Worm (Caenorhabditis elegans) whole organism, L4 larva: ENCODE data around the gene rps-12.

Experiments
- F10B5.3 ChIP-seq: sonication (generic microtip); optimal IDR thresholded peaks from 2 replicates; lab custom pipeline; 2016; ENCODE audit warnings: mild to moderate bottlenecking, missing genetic modification characterization, missing compliant biosample characterization
- F26F4.8 ChIP-seq: fragments of 200-800 bp; sonication (Bioruptor generic); conservative IDR thresholded peaks from 2 replicates; pipeline ENCODE4 v1.3.6; 2022; ENCODE audit warnings: missing genetic modification characterization, missing compliant biosample characterization
- F44E2.7 ChIP-seq: fragments of 200-800 bp; sonication (Bioruptor generic); IDR thresholded peaks from 2 replicates; pipeline ENCODE4 v2.1.2; 2022; ENCODE audit warnings: missing genetic modification characterization, missing compliant biosample characterization
- F49E8.2 ChIP-seq: sonication (generic microtip); optimal IDR thresholded peaks from 2 replicates; lab custom pipeline; 2016; ENCODE audit warnings: missing compliant biosample characterization, mild to moderate bottlenecking, missing genetic modification characterization, borderline replicate concordance
- T20F7.1 ChIP-seq: fragments of 200-800 bp; sonication (Bioruptor generic); optimal IDR thresholded peaks from 2 replicates; lab custom pipeline; 2018; ENCODE audit warnings: mild to moderate bottlenecking, missing genetic modification characterization, missing compliant biosample characterization
- Y48G9A.11 ChIP-seq: fragments of 200-800 bp; sonication (Bioruptor generic); IDR thresholded peaks from 2 replicates; pipeline ENCODE4 v1.3.6; 2022; ENCODE audit warnings: missing genetic modification reagents, missing genetic modification characterization, missing compliant biosample characterization
- Y75B8A.6 ChIP-seq: fragments of 200-800 bp; sonication (Bioruptor generic); IDR thresholded peaks from 2 replicates; pipeline ENCODE4 v1.3.6; 2022; ENCODE audit warnings: missing genetic modification reagents, missing genetic modification characterization, missing compliant biosample characterization
- aly-2 ChIP-seq: sonication (generic microtip); optimal IDR thresholded peaks from 2 replicates; lab custom pipeline; 2018; ENCODE audit warnings: missing biosample characterization, missing genetic modification characterization
- attf-4 ChIP-seq: sonication (generic microtip); optimal IDR thresholded peaks from 3 replicates; lab custom pipeline; 2017; ENCODE audit warnings: missing biosample characterization, missing genetic modification characterization
- ceh-28 ChIP-seq: fragments of 150-350 bp; optimal IDR thresholded peaks from 2 replicates; lab custom pipeline; 2014; ENCODE audit warnings: missing biosample characterization, missing genetic modification reagents, missing genetic modification characterization
- ceh-32 ChIP-seq: sonication (generic microtip); optimal IDR thresholded peaks from 2 replicates; lab custom pipeline; 2016; ENCODE audit warnings: mild to moderate bottlenecking, missing genetic modification characterization, missing compliant biosample characterization; ENCODE audit not compliant: poor library complexity
- ces-1 ChIP-seq: fragments of 150-350 bp; sonication (generic microtip); optimal IDR thresholded peaks from 4 replicates; lab custom pipeline; 2014; ENCODE audit warnings: missing biosample characterization, missing genetic modification reagents, missing genetic modification characterization
- cey-2 ChIP-seq: sonication (generic microtip); optimal IDR thresholded peaks from 3 replicates; lab custom pipeline; 2017; ENCODE audit warnings: missing genetic modification characterization, mild to moderate bottlenecking, missing compliant biosample characterization, antibody characterized with exemption, borderline replicate concordance; ENCODE audit not compliant: insufficient read depth
- ctbp-1 ChIP-seq: fragments of 200-800 bp; sonication (Bioruptor generic); IDR thresholded peaks from 2 replicates; pipeline ENCODE4 v1.3.6; 2022; ENCODE audit warnings: missing genetic modification reagents, missing genetic modification characterization, missing compliant biosample characterization
- daf-12 ChIP-seq: fragments of 150-350 bp; optimal IDR thresholded peaks from 2 replicates; lab custom pipeline; 2014; ENCODE audit warnings: missing biosample characterization, missing genetic modification reagents, missing genetic modification characterization
- dmd-8 ChIP-seq: fragments of 200-800 bp; sonication (Bioruptor generic); IDR thresholded peaks from 2 replicates; pipeline ENCODE4 v1.3.6; 2022; ENCODE audit warnings: missing genetic modification characterization, missing compliant biosample characterization
- dmd-9 ChIP-seq: fragments of 200-800 bp; sonication (Bioruptor generic); IDR thresholded peaks from 2 replicates; pipeline ENCODE4 v1.3.6; 2022; ENCODE audit warnings: missing genetic modification reagents, missing genetic modification characterization, missing compliant biosample characterization
- dve-1 ChIP-seq: sonication (generic microtip); optimal IDR thresholded peaks from 2 replicates; lab custom pipeline; 2017; ENCODE audit warnings: antibody characterized with exemption, mild to moderate bottlenecking, missing genetic modification characterization, missing compliant biosample characterization; ENCODE audit not compliant: insufficient read depth
- egl-27 ChIP-seq: sonication (generic microtip); optimal IDR thresholded peaks from 3 replicates; lab custom pipeline; 2017; ENCODE audit warnings: missing biosample characterization, missing genetic modification reagents, missing genetic modification characterization
- lim-7 ChIP-seq: fragments of 200-800 bp; sonication (Bioruptor generic); IDR thresholded peaks from 2 replicates; pipeline ENCODE4 v1.3.6; 2022; ENCODE audit warnings: missing genetic modification characterization, missing compliant biosample characterization
- lin-1 ChIP-seq: fragments of 200-800 bp; sonication (Bioruptor generic); IDR thresholded peaks from 2 replicates; pipeline ENCODE4 v1.3.6; 2022; ENCODE audit warnings: missing genetic modification reagents, missing genetic modification characterization, missing compliant biosample characterization
- madf-5 ChIP-seq, 2 experiments: fragments of 200-800 bp; sonication (Bioruptor generic); IDR thresholded peaks; 2 replicates each; pipeline ENCODE4 v1.3.6; 2022; ENCODE audit warnings: missing compliant biosample characterization in 2 of 2, missing genetic modification characterization in 2 of 2
- madf-9 ChIP-seq: fragments of 200-800 bp; sonication (Bioruptor generic); conservative IDR thresholded peaks from 2 replicates; pipeline ENCODE4 v1.3.6; 2022; ENCODE audit warnings: missing genetic modification reagents, missing genetic modification characterization, missing compliant biosample characterization
- mdt-29 ChIP-seq: fragments of 200-800 bp; sonication (Bioruptor generic); IDR thresholded peaks from 2 replicates; pipeline ENCODE4 v1.3.6; 2022; ENCODE audit warnings: missing genetic modification reagents, missing genetic modification characterization, missing compliant biosample characterization
- mep-1 ChIP-seq: fragments of 150-350 bp; sonication (generic microtip); optimal IDR thresholded peaks from 3 replicates; lab custom pipeline; 2014; ENCODE audit warnings: missing biosample characterization, missing genetic modification characterization
- mes-2 ChIP-seq: sonication (generic microtip); optimal IDR thresholded peaks from 2 replicates; lab custom pipeline; 2016; ENCODE audit warnings: missing genotype, mild to moderate bottlenecking, missing genetic modification characterization, missing compliant biosample characterization; ENCODE audit not compliant: poor library complexity, severe bottlenecking
- mxl-2 ChIP-seq: fragments of 200-800 bp; sonication (Bioruptor generic); conservative IDR thresholded peaks from 2 replicates; pipeline ENCODE4 v1.3.6; 2022; ENCODE audit warnings: missing genetic modification reagents, missing genetic modification characterization, missing compliant biosample characterization
- mxl-3 ChIP-seq: fragments of 200-800 bp; sonication (Bioruptor generic); optimal IDR thresholded peaks from 2 replicates; lab custom pipeline; 2018; ENCODE audit warnings: mild to moderate bottlenecking, missing genetic modification characterization, missing compliant biosample characterization
- nhr-102 ChIP-seq: sonication (generic microtip); optimal IDR thresholded peaks from 2 replicates; lab custom pipeline; 2016; ENCODE audit warnings: mild to moderate bottlenecking, missing genetic modification characterization, moderate library complexity, missing compliant biosample characterization
- nhr-111 ChIP-seq: fragments of 200-800 bp; sonication (Bioruptor generic); optimal IDR thresholded peaks from 2 replicates; lab custom pipeline; 2018; ENCODE audit warnings: mild to moderate bottlenecking, missing genetic modification characterization, missing compliant biosample characterization
- nhr-42 ChIP-seq: fragments of 200-800 bp; sonication (Bioruptor generic); IDR thresholded peaks from 2 replicates; pipeline ENCODE4 v1.3.6; 2022; ENCODE audit warnings: missing genetic modification characterization, missing compliant biosample characterization
- nhr-77 ChIP-seq: fragments of 150-350 bp; optimal IDR thresholded peaks from 2 replicates; lab custom pipeline; 2014; ENCODE audit warnings: missing biosample characterization, missing genetic modification characterization
- pha-4 ChIP-seq, 2 experiments: fragments of 150-350 bp in 1 of 2; fragments of 200-800 bp in 1 of 2; sonication (Bioruptor generic) in 1 of 2; IDR thresholded peaks in 1 of 2; optimal IDR thresholded peaks in 1 of 2; 2 replicates each; pipeline versions ENCODE4 v1.3.6 to Lab custom; 2014 to 2022; ENCODE audit warnings: missing genetic modification characterization in 2 of 2, missing genetic modification reagents in 2 of 2, missing biosample characterization in 1 of 2, missing compliant biosample characterization in 1 of 2
- php-3 ChIP-seq: fragments of 200-800 bp; sonication (Bioruptor generic); IDR thresholded peaks from 2 replicates; pipeline ENCODE4 v1.3.6; 2022; ENCODE audit warnings: missing genetic modification reagents, missing genetic modification characterization, missing compliant biosample characterization
- pqm-1 ChIP-seq: sonication (generic microtip); optimal IDR thresholded peaks from 2 replicates; lab custom pipeline; 2017; ENCODE audit warnings: missing biosample characterization, missing genetic modification characterization
- rbr-2 ChIP-seq: sonication (generic microtip); optimal IDR thresholded peaks from 2 replicates; lab custom pipeline; 2016; ENCODE audit warnings: missing genotype, missing genetic modification characterization, missing compliant biosample characterization
- saeg-2 ChIP-seq: fragments of 200-800 bp; sonication (Bioruptor generic); IDR thresholded peaks from 2 replicates; pipeline ENCODE4 v1.3.6; 2022; ENCODE audit warnings: missing genetic modification reagents, missing genetic modification characterization, missing compliant biosample characterization
- set-16 ChIP-seq: fragments of 200-800 bp; sonication (Bioruptor generic); IDR thresholded peaks from 2 replicates; pipeline ENCODE4 v1.3.6; 2022; ENCODE audit warnings: missing genetic modification reagents, missing genetic modification characterization, missing compliant biosample characterization
- skn-1 ChIP-seq: fragments of 150-350 bp; optimal IDR thresholded peaks from 2 replicates; lab custom pipeline; 2014; ENCODE audit warnings: missing biosample characterization, missing genetic modification characterization
- snpc-1.2 ChIP-seq: fragments of 200-800 bp; sonication (Bioruptor generic); IDR thresholded peaks from 2 replicates; pipeline ENCODE4 v1.3.6; 2022; ENCODE audit warnings: missing genetic modification reagents, missing genetic modification characterization, missing compliant biosample characterization
- tag-97 ChIP-seq: fragments of 200-800 bp; sonication (Bioruptor generic); IDR thresholded peaks from 2 replicates; pipeline ENCODE4 v1.3.6; 2022; ENCODE audit warnings: missing genetic modification characterization, missing compliant biosample characterization
- unc-130 ChIP-seq: sonication (generic microtip); optimal IDR thresholded peaks from 2 replicates; lab custom pipeline; 2016; ENCODE audit warnings: missing genetic modification reagents, missing genetic modification characterization, missing compliant biosample characterization
- vab-7 ChIP-seq: fragments of 200-800 bp; sonication (Bioruptor generic); IDR thresholded peaks from 2 replicates; pipeline ENCODE4 v1.3.6; 2022; ENCODE audit warnings: missing genetic modification reagents, missing genetic modification characterization, missing compliant biosample characterization
- zfp-2 ChIP-seq: sonication (generic microtip); optimal IDR thresholded peaks from 2 replicates; lab custom pipeline; 2016; ENCODE audit warnings: mild to moderate bottlenecking, missing genetic modification characterization, missing compliant biosample characterization
- zfp-3 ChIP-seq: fragments of 200-800 bp; sonication (Bioruptor generic); conservative IDR thresholded peaks from 2 replicates; pipeline ENCODE4 v1.3.6; 2022; ENCODE audit warnings: missing genetic modification reagents, missing genetic modification characterization, missing compliant biosample characterization
- zip-2 ChIP-seq: fragments of 150-350 bp; optimal IDR thresholded peaks from 2 replicates; lab custom pipeline; 2014; ENCODE audit warnings: missing biosample characterization, missing genetic modification characterization

rps-12 gene

DNA sequence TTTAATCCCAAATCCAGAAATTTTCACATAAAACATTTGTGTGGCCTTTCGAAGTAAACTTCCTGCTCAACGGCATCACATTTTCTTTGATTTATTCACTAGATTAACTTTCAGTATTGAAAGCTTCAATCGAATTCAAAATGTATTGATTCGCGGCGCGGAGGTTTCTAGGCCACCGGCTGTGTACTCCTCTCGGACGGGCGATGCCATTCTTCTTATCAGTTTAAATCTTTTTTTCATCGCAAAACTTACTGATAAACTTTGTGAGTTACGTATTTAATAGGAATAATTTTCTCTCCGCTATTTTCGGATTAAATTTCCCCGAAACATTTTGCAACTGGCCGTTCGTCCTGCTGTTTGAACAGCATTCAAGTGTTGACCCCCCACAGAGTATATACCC is 42.8 kb downstream of the rps-12 start (continued):
- no peak for TF ChIP-seq daf-12 (tag; lab: Kevin White, UChicago)
- TF ChIP-seq F49E8.2 (tag; lab: Kevin White, UChicago) = no peak
- no peak for TF ChIP-seq ces-1 (GFP tag; lab: Kevin White, UChicago)
- no peak for TF ChIP-seq Y75B8A.6 (GFP tag; lab: Robert Waterston, UW)
- no peak for TF ChIP-seq zip-2
- peak; percentile 59 for TF ChIP-seq pqm-1 (tag; lab: Kevin White, UChicago)
- TF ChIP-seq mes-2 = peak; percentile 98
- TF ChIP-seq F10B5.3 (tag; lab: Kevin White, UChicago) = peak; percentile 7
- peak; percentile 17 for TF ChIP-seq ceh-28
- peak; percentile 67 for TF ChIP-seq nhr-102 (tag; lab: Kevin White, UChicago)
- TF ChIP-seq dmd-8 = no peak
- TF ChIP-seq ceh-32 (tag; lab: Kevin White, UChicago) = no peak
- no peak for TF ChIP-seq zfp-3 (GFP tag; lab: Robert Waterston, UW)
- TF ChIP-seq mxl-3 (GFP tag; lab: Kevin White, UChicago) = peak; percentile 13
- TF ChIP-seq madf-5 (GFP tag; IDR thresholded peaks at IDR 0.05; lab: Robert Waterston, UW) = no peak
- no peak for TF ChIP-seq ctbp-1 (GFP tag; lab: Robert Waterston, UW)
- TF ChIP-seq nhr-111 (GFP tag; lab: Kevin White, UChicago) = no peak
- 0 out of 2 replicates have a peak, but pooled peaks have one; percentile 23 for TF ChIP-seq vab-7 (GFP tag; lab: Robert Waterston, UW)
- peak; percentile 48 for TF ChIP-seq nhr-77 (tag; lab: Kevin White, UChicago)
- TF ChIP-seq unc-130 (GFP tag; lab: Kevin White, UChicago) = peak; percentile 72
- TF ChIP-seq php-3 (GFP tag; lab: Robert Waterston, UW) = no peak
- TF ChIP-seq saeg-2 (GFP tag; lab: Robert Waterston, UW) = no peak
- no peak for TF ChIP-seq tag-97
- TF ChIP-seq dmd-9 (GFP tag; lab: Robert Waterston, UW) = 0 out of 2 replicates have a peak, but pooled peaks have one; percentile 19
- TF ChIP-seq F44E2.7 (GFP tag; lab: Robert Waterston, UW) = no peak
- TF ChIP-seq mxl-2 (GFP tag; lab: Robert Waterston, UW) = no peak
- TF ChIP-seq madf-9 (GFP tag; lab: Robert Waterston, UW) = peak; percentile 52
- no peak for TF ChIP-seq attf-4 (tag; lab: Kevin White, UChicago)
- TF ChIP-seq F26F4.8 (GFP tag; lab: Robert Waterston, UW) = no peak

DNA sequence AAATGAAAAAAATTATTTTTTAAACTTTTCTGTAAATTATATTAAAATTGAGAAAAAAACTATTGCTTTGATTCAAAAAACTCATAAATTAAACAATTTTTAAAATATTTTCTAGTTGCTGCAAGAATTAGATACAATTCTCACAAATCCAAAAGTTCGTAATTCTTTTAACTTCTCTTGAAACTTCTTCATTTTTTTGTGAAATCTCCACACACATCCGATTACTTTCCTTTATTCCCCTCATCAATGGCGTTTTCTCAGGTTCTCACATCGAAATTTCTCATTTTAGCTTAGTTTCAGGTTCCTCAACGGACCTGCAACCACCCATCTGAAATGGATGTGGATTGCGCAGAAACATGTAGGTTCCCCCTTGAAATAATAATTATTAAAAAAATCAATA is 43.5 kb downstream of the rps-12 start, which contains the start of gene wrm-1:
Gene wrm-1, plus strand, starts transcription at position 301 of the 400 bp plus-strand sequence.
- TF ChIP-seq lin-1 (GFP tag; lab: Robert Waterston, UW) (no peak), egl-27 (tag; lab: Kevin White, UChicago) (no peak), pha-4 (GFP tag; IDR thresholded peaks at IDR 0.05; lab: Robert Waterston, UW) (no peak), pha-4 (tag; optimal IDR thresholded peaks at IDR 0.05; lab: Kevin White, UChicago) (no peak), rbr-2 (tag; lab: Kevin White, UChicago) (no peak), mxl-2 (GFP tag; lab: Robert Waterston, UW) (no peak), nhr-111 (GFP tag; lab: Kevin White, UChicago) (no peak), cey-2 (tag; lab: Kevin White, UChicago) (no peak), nhr-42 (GFP tag; lab: Robert Waterston, UW) (no peak), set-16 (no peak)

DNA sequence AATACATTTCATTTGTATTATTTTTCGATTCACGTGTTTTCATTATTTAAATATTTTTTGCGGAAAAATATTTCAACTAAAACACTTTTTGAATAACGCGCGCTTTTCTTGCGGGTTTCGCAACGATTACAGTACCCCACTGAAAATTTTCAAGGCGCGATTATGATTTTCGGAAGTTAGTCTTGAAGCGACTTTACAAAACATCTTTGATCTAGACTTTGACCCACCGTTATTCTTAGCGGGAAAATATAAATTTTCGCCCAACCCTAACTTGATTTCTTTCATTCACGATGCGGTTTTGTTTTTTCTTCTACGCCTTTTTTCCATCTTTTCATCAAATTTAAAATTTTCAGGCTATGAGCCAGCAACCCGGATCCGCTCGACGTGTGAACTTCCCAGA is 48.7 kb downstream of the rps-12 start, which contains the start of gene egg-1:
Gene egg-1, plus strand, starts transcription at position 354 of the 400 bp plus-strand sequence.
- TF ChIP-seq T20F7.1 (GFP tag; lab: Kevin White, UChicago) = no peak
- TF ChIP-seq mdt-29 (GFP tag; lab: Robert Waterston, UW) = 0 out of 2 replicates have a peak, but pooled peaks have one; percentile 10
- TF ChIP-seq Y48G9A.11 (GFP tag; lab: Robert Waterston, UW) = peak; percentile 78
- no peak for TF ChIP-seq nhr-42 (GFP tag; lab: Robert Waterston, UW)
- TF ChIP-seq lim-7 (GFP tag; lab: Robert Waterston, UW) = no peak
- peak; percentile 43; the same call in 1 of the 2 replicates for TF ChIP-seq snpc-1.2 (GFP tag; lab: Robert Waterston, UW)
- TF ChIP-seq F49E8.2 (tag; lab: Kevin White, UChicago) = peak; percentile 91
- TF ChIP-seq egl-27 (tag; lab: Kevin White, UChicago) = no peak
- TF ChIP-seq mes-2 = no peak
- TF ChIP-seq skn-1 (tag; lab: Kevin White, UChicago) = no peak
- TF ChIP-seq aly-2 = no peak
- no peak for TF ChIP-seq cey-2 (tag; lab: Kevin White, UChicago)
- no peak for TF ChIP-seq F44E2.7 (GFP tag; lab: Robert Waterston, UW)
- TF ChIP-seq dve-1 (tag; lab: Kevin White, UChicago) = no peak
- no peak for TF ChIP-seq zfp-2
- TF ChIP-seq madf-5 (GFP tag; IDR thresholded peaks at IDR 0.05; lab: Robert Waterston, UW) = no peak
- no peak for TF ChIP-seq mep-1 (tag; lab: Kevin White, UChicago)
